Fruit fly (Drosophila melanogaster) whole organism, embryonic: ENCODE data around the gene Cdc16.

Source experiments
- Blimp-1 ChIP-seq: fragments of 200-800 bp; sonication (Bioruptor generic); optimal IDR thresholded peaks from 3 replicates; lab custom pipeline; 2018; ENCODE audit warnings: missing biosample characterization, missing genetic modification characterization, mild to moderate bottlenecking, moderate library complexity, missing genetic modification reagents
- CG11456 ChIP-seq: fragments of 200-800 bp; sonication (Bioruptor generic); IDR thresholded peaks from 3 replicates; pipeline ENCODE4 v1.3.6; 2022; ENCODE audit warnings: missing biosample characterization, missing genetic modification characterization
- CG11504 ChIP-seq: fragments of 200-800 bp; sonication (Bioruptor generic); optimal IDR thresholded peaks from 3 replicates; lab custom pipeline; 2019; ENCODE audit warnings: missing biosample characterization, mild to moderate bottlenecking, missing genetic modification characterization, moderate library complexity
- CG12391 ChIP-seq: fragments of 200-800 bp; sonication (Bioruptor generic); optimal IDR thresholded peaks from 3 replicates; lab custom pipeline; 2018; ENCODE audit warnings: missing biosample characterization, mild to moderate bottlenecking, missing genetic modification characterization, moderate library complexity
- CG13287 ChIP-seq: fragments of 200-800 bp; sonication (Bioruptor generic); IDR thresholded peaks from 2 replicates; pipeline ENCODE4 v1.3.6; 2022; ENCODE audit warnings: missing biosample characterization, missing genetic modification characterization; ENCODE audit not compliant: partially characterized antibody
- CG1603 ChIP-seq: fragments of 200-800 bp; sonication (Bioruptor generic); optimal IDR thresholded peaks from 2 replicates; lab custom pipeline; 2019; ENCODE audit warnings: missing biosample characterization, mild to moderate bottlenecking, missing genetic modification characterization, moderate library complexity
- CG16863 ChIP-seq: fragments of 200-800 bp; sonication (Bioruptor generic); optimal IDR thresholded peaks from 3 replicates; lab custom pipeline; 2016; ENCODE audit warnings: missing biosample characterization, missing genetic modification characterization
- CG7839 ChIP-seq: fragments of 200-800 bp; sonication (Bioruptor generic); optimal IDR thresholded peaks from 3 replicates; lab custom pipeline; 2018; ENCODE audit warnings: missing biosample characterization, mild to moderate bottlenecking, missing genetic modification characterization, moderate library complexity
- CG8290 ChIP-seq, 3 experiments: fragments of 200-800 bp; sonication (Bioruptor generic); optimal IDR thresholded peaks; 2 replicates each; lab custom pipeline; 2016 to 2019; ENCODE audit warnings: missing biosample characterization in 3 of 3, missing genetic modification characterization in 3 of 3, mild to moderate bottlenecking in 2 of 3, moderate library complexity in 1 of 3
- CG9437 ChIP-seq: fragments of 200-800 bp; sonication (Bioruptor generic); optimal IDR thresholded peaks from 2 replicates; lab custom pipeline; 2018; ENCODE audit warnings: missing biosample characterization, mild to moderate bottlenecking, missing genetic modification characterization
- CG9727 ChIP-seq: fragments of 200-800 bp; sonication (Bioruptor generic); optimal IDR thresholded peaks from 3 replicates; lab custom pipeline; 2017; ENCODE audit warnings: missing biosample characterization, mild to moderate bottlenecking, missing genetic modification characterization
- CG9797 ChIP-seq: fragments of 200-800 bp; sonication (Bioruptor generic); optimal IDR thresholded peaks from 3 replicates; lab custom pipeline; 2018; ENCODE audit warnings: missing biosample characterization, mild to moderate bottlenecking, missing genetic modification characterization
- CoRest ChIP-seq: fragments of 200-800 bp; sonication (Bioruptor generic); optimal IDR thresholded peaks from 3 replicates; lab custom pipeline; 2018; ENCODE audit warnings: missing biosample characterization, mild to moderate bottlenecking, missing genetic modification characterization, moderate library complexity
- Ets65A ChIP-seq: fragments of 200-800 bp; sonication (Bioruptor generic); peaks from one replicate; lab custom pipeline; 2016; ENCODE audit warnings: missing biosample characterization, missing genetic modification characterization
- Fer2 ChIP-seq: fragments of 200-800 bp; sonication (Bioruptor generic); optimal IDR thresholded peaks from 2 replicates; lab custom pipeline; 2018; ENCODE audit warnings: missing biosample characterization, mild to moderate bottlenecking, missing genetic modification characterization, moderate library complexity
- HLH54F ChIP-seq: fragments of 200-800 bp; sonication (Bioruptor generic); optimal IDR thresholded peaks from 3 replicates; lab custom pipeline; 2016; ENCODE audit warnings: missing biosample characterization, missing genetic modification characterization
- Med ChIP-seq: fragments of 200-800 bp; sonication (Bioruptor generic); peaks from one replicate; lab custom pipeline; 2016; ENCODE audit warnings: missing biosample characterization, missing genetic modification characterization, mild to moderate bottlenecking, inconsistent platforms, moderate library complexity
- Mrtf ChIP-seq: fragments of 200-800 bp; sonication (Bioruptor generic); IDR thresholded peaks from 3 replicates; pipeline ENCODE4 v1.3.6; 2022; ENCODE audit warnings: missing biosample characterization, missing genetic modification characterization
- Myb ChIP-seq: fragments of 200-800 bp; sonication (Bioruptor generic); optimal IDR thresholded peaks from 2 replicates; lab custom pipeline; 2016; ENCODE audit warnings: missing biosample characterization, missing genetic modification characterization
- Oli ChIP-seq: fragments of 200-800 bp; sonication (Bioruptor generic); optimal IDR thresholded peaks from 2 replicates; lab custom pipeline; 2018; ENCODE audit warnings: missing biosample characterization, mild to moderate bottlenecking, missing genetic modification characterization, moderate library complexity
- Optix ChIP-seq: fragments of 200-800 bp; sonication (Bioruptor generic); IDR thresholded peaks from 3 replicates; pipeline ENCODE4 v1.3.6; 2022; ENCODE audit warnings: missing biosample characterization, missing genetic modification characterization
- Rfx ChIP-seq: fragments of 200-800 bp; sonication (Bioruptor generic); IDR thresholded peaks from 2 replicates; pipeline ENCODE4 v1.3.6; 2022; ENCODE audit warnings: missing biosample characterization, missing genetic modification characterization
- Sox100B ChIP-seq: fragments of 200-800 bp; sonication (Bioruptor generic); optimal IDR thresholded peaks from 3 replicates; lab custom pipeline; 2018; ENCODE audit warnings: missing biosample characterization, mild to moderate bottlenecking, missing genetic modification characterization
- Ssrp ChIP-seq: fragments of 200-800 bp; sonication (Bioruptor generic); optimal IDR thresholded peaks from 2 replicates; lab custom pipeline; 2018; ENCODE audit warnings: missing biosample characterization, mild to moderate bottlenecking, missing genetic modification characterization, moderate library complexity
- ara ChIP-seq: fragments of 200-800 bp; sonication (Bioruptor generic); IDR thresholded peaks from 2 replicates; pipeline ENCODE4 v1.3.6; 2022; ENCODE audit warnings: missing biosample characterization, missing genetic modification characterization
- bsh ChIP-seq, 2 experiments: fragments of 200-800 bp; sonication (Bioruptor generic); optimal IDR thresholded peaks; 2 replicates each; lab custom pipeline; 2017 to 2018; ENCODE audit warnings: mild to moderate bottlenecking in 2 of 2, missing biosample characterization in 2 of 2, missing genetic modification characterization in 2 of 2, moderate library complexity in 1 of 2
- ci ChIP-seq: fragments of 200-800 bp; sonication (Bioruptor generic); IDR thresholded peaks from 3 replicates; pipeline ENCODE4 v1.3.6; 2022; ENCODE audit warnings: missing biosample characterization, missing genetic modification characterization
- dmrt11E ChIP-seq: fragments of 200-800 bp; sonication (Bioruptor generic); optimal IDR thresholded peaks from 3 replicates; lab custom pipeline; 2018; ENCODE audit warnings: missing biosample characterization, mild to moderate bottlenecking, missing genetic modification characterization, moderate library complexity
- dysf ChIP-seq: fragments of 200-800 bp; sonication (Bioruptor generic); IDR thresholded peaks from 3 replicates; pipeline ENCODE4 v1.3.6; 2022; ENCODE audit warnings: missing biosample characterization, missing genetic modification characterization
- ems ChIP-seq: fragments of 200-800 bp; sonication (Bioruptor generic); optimal IDR thresholded peaks from 3 replicates; lab custom pipeline; 2016; ENCODE audit warnings: missing biosample characterization, missing genetic modification characterization
- exex ChIP-seq: fragments of 200-800 bp; sonication (Bioruptor generic); optimal IDR thresholded peaks from 4 replicates; lab custom pipeline; 2018; ENCODE audit warnings: missing biosample characterization, mild to moderate bottlenecking, missing genetic modification characterization, moderate library complexity
- fd3F ChIP-seq: fragments of 200-800 bp; sonication (Bioruptor generic); optimal IDR thresholded peaks from 2 replicates; lab custom pipeline; 2018; ENCODE audit warnings: missing biosample characterization, mild to moderate bottlenecking, missing genetic modification characterization, moderate library complexity
- gcm ChIP-seq: fragments of 200-800 bp; sonication (Bioruptor generic); optimal IDR thresholded peaks from 2 replicates; lab custom pipeline; 2019; ENCODE audit warnings: missing biosample characterization, mild to moderate bottlenecking, missing genetic modification characterization, moderate library complexity
- insv ChIP-seq, 2 experiments: fragments of 200-800 bp; sonication (Bioruptor generic); optimal IDR thresholded peaks; 3 replicates each; lab custom pipeline; 2016 to 2018; ENCODE audit warnings: missing biosample characterization in 2 of 2, missing genetic modification characterization in 2 of 2
- knrl ChIP-seq: fragments of 200-800 bp; sonication (Bioruptor generic); IDR thresholded peaks from 3 replicates; pipeline ENCODE4 v1.3.6; 2022; ENCODE audit warnings: missing biosample characterization, missing genetic modification characterization; ENCODE audit not compliant: partially characterized antibody
- lilli ChIP-seq: fragments of 200-800 bp; sonication (Bioruptor generic); optimal IDR thresholded peaks from 3 replicates; lab custom pipeline; 2016; ENCODE audit warnings: missing biosample characterization, missing genetic modification characterization
- lola ChIP-seq, 3 experiments: fragments of >200 bp in 2 of 3; fragments of 200-800 bp in 1 of 3; sonication (Bioruptor generic) in 1 of 3; optimal IDR thresholded peaks; 2 replicates each; lab custom pipeline; 2017 to 2019; ENCODE audit warnings: missing biosample characterization in 3 of 3, missing genetic modification characterization in 3 of 3, mild to moderate bottlenecking in 1 of 3, moderate library complexity in 1 of 3
- otp ChIP-seq: fragments of 200-800 bp; sonication (Bioruptor generic); IDR thresholded peaks from 3 replicates; pipeline ENCODE4, ENCODE4 v1.3.6; 2022; ENCODE audit warnings: missing biosample characterization, missing genetic modification characterization
- pan ChIP-seq, 4 experiments: fragments of >200 bp in 3 of 4; fragments of 200-800 bp in 1 of 4; sonication (Bioruptor generic) in 1 of 4; optimal IDR thresholded peaks in 3 of 4; IDR thresholded peaks in 1 of 4; 2 replicates each; pipeline versions ENCODE4 v1.3.6 to Lab custom; 2017 to 2022; ENCODE audit warnings: missing biosample characterization in 2 of 4, missing genetic modification characterization in 2 of 4, mixed read lengths in 1 of 4
- phol ChIP-seq: fragments of 200-800 bp; sonication (Bioruptor generic); optimal IDR thresholded peaks from 3 replicates; lab custom pipeline; 2018; ENCODE audit warnings: missing biosample characterization, mild to moderate bottlenecking, missing genetic modification characterization, moderate library complexity
- prd ChIP-seq, 3 experiments: fragments of >200 bp in 2 of 3; fragments of 200-800 bp in 1 of 3; sonication (Bioruptor generic) in 1 of 3; optimal IDR thresholded peaks in 2 of 3; IDR thresholded peaks in 1 of 3; 2 replicates in 2 of 3; 3 replicates in 1 of 3; pipeline versions ENCODE4 v1.3.6 to Lab custom; 2017 to 2022; ENCODE audit warnings: missing biosample characterization in 1 of 3, missing genetic modification characterization in 1 of 3
- pros ChIP-seq: fragments of 200-800 bp; sonication (Bioruptor generic); optimal IDR thresholded peaks from 3 replicates; lab custom pipeline; 2019; ENCODE audit warnings: missing biosample characterization, mild to moderate bottlenecking, missing genetic modification characterization, moderate library complexity
- row ChIP-seq: fragments of 200-800 bp; sonication (Bioruptor generic); IDR thresholded peaks from 3 replicates; pipeline ENCODE4 v1.3.6; 2022; ENCODE audit warnings: missing biosample characterization, missing genetic modification characterization
- slbo ChIP-seq: fragments of 200-800 bp; sonication (Bioruptor generic); IDR thresholded peaks from 2 replicates; pipeline ENCODE4 v1.3.6; 2022; ENCODE audit warnings: missing biosample characterization, missing genetic modification characterization
- stc ChIP-seq: fragments of 200-800 bp; sonication (Bioruptor generic); IDR thresholded peaks from 2 replicates; pipeline ENCODE4 v1.3.6; 2022; ENCODE audit warnings: missing biosample characterization, missing genetic modification characterization
- unpg ChIP-seq: fragments of 200-800 bp; sonication (Bioruptor generic); optimal IDR thresholded peaks from 3 replicates; lab custom pipeline; 2018; ENCODE audit warnings: missing biosample characterization, mild to moderate bottlenecking, missing genetic modification characterization, moderate library complexity
- vvl ChIP-seq: fragments of 200-800 bp; sonication (Bioruptor generic); IDR thresholded peaks from 2 replicates; pipeline ENCODE4 v1.3.6; 2022; ENCODE audit warnings: missing biosample characterization, missing genetic modification characterization
- zfh1 ChIP-seq: fragments of 200-800 bp; sonication (Bioruptor generic); IDR thresholded peaks from 3 replicates; pipeline ENCODE4 v1.3.6; 2022; ENCODE audit warnings: missing biosample characterization, missing genetic modification characterization

Gene Cdc16

DNA sequence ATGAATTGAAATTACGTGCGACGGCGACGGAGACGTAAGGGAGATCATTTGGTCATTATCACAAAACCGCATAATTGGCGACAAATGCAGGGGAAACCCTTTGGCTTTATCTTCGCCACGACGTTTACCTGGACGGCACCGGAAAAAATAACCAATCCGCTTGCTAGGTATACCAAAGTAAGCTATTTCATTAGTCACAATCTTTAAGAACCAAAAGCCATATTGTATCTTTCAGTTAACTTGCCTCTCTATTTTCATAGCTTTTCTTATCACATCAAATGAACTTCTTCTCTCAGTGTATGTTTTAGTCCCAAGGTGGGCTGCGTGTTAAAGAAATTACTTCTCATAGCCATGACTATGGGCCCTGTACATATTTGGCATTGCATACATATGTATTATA is 34.6 kb downstream of the Cdc16 start (continued):
- TF ChIP-seq ara (GFP tag; lab: Robert Waterston, UW) (0 out of 2 replicates have a peak, but pooled peaks have one; percentile 29), pan (optimal IDR thresholded peaks at IDR 0.05; lab: Kevin White, UChicago) (no peak), pan (GFP tag; optimal IDR thresholded peaks at IDR 0.05 in 1 of 2, IDR thresholded peaks at IDR 0.05 in 1 of 2) (peak in 1 of 2 experiments; percentile 41), gcm (GFP tag; lab: Kevin White, UChicago) (no peak), knrl (GFP tag; lab: Robert Waterston, UW) (no peak), vvl (GFP tag; lab: Robert Waterston, UW) (peak; percentile 42), CG16863 (GFP tag; lab: Kevin White, UChicago) (peak; percentile 21), CG9727 (GFP tag; lab: Kevin White, UChicago) (peak; percentile 5), CG7839 (tag; lab: Kevin White, UChicago) (peak; percentile 29), row (GFP tag; lab: Robert Waterston, UW) (peak; percentile 61), CG9437 (GFP tag; lab: Kevin White, UChicago) (peak; percentile 45), bsh (GFP tag; optimal IDR thresholded peaks at IDR 0.05; lab: Kevin White, UChicago) (peak in 1 of 2 experiments; percentile 30), CG12391 (tag; lab: Kevin White, UChicago) (peak; percentile 31), CG8290 (GFP tag; optimal IDR thresholded peaks at IDR 0.05; lab: Kevin White, UChicago) (no peak), CG8290 (tag; optimal IDR thresholded peaks at IDR 0.05; lab: Kevin White, UChicago) (peak in 1 of 2 experiments; percentile 26), CG1603 (peak; percentile 51), CG11504 (tag; lab: Kevin White, UChicago) (peak; percentile 29), fd3F (GFP tag; lab: Kevin White, UChicago) (no peak), phol (tag; lab: Kevin White, UChicago) (peak; percentile 10), ems (GFP tag; lab: Kevin White, UChicago) (peak; percentile 11), Sox100B (GFP tag; lab: Kevin White, UChicago) (no peak), Ets65A (GFP tag; lab: Kevin White, UChicago) (peak; percentile 7), Rfx (GFP tag; lab: Robert Waterston, UW) (0 out of 2 replicates have a peak, but pooled peaks have one; percentile 11), lola (GFP tag; optimal IDR thresholded peaks at IDR 0.05; lab: Kevin White, UChicago) (peak in 1 of 3 experiments; percentile 31), CG9797 (no peak), dysf (GFP tag; lab: Robert Waterston, UW) (peak; percentile 46; the same call in 1 of the 3 replicates), CoRest (tag; lab: Kevin White, UChicago) (peak; percentile 16), otp (GFP tag; lab: Robert Waterston, UW) (no peak), stc (GFP tag; lab: Robert Waterston, UW) (no peak), Myb (peak; percentile 1), Optix (0 out of 3 replicates have a peak, but pooled peaks have one; percentile 11), ci (GFP tag; lab: Robert Waterston, UW) (peak; percentile 62), dmrt11E (tag; lab: Kevin White, UChicago) (peak; percentile 41), exex (peak; percentile 20), insv (GFP tag; optimal IDR thresholded peaks at IDR 0.05; lab: Kevin White, UChicago) (no peak), Ssrp (tag; lab: Kevin White, UChicago) (peak; percentile 22), pros (GFP tag; lab: Kevin White, UChicago) (no peak), slbo (peak; percentile 16; the same call in 1 of the 2 replicates), Blimp-1 (GFP tag; lab: Kevin White, UChicago) (no peak), zfh1 (peak; percentile 41; the same call in 1 of the 3 replicates), CG11456 (GFP tag; lab: Robert Waterston, UW) (no peak), Mrtf (no peak), Fer2 (tag; lab: Kevin White, UChicago) (no peak), Oli (tag; lab: Kevin White, UChicago) (peak; percentile 25), prd (optimal IDR thresholded peaks at IDR 0.05; lab: Kevin White, UChicago) (no peak), prd (GFP tag; IDR thresholded peaks at IDR 0.05; lab: Robert Waterston, UW) (peak; percentile 50; the same call in 1 of the 3 replicates), unpg (GFP tag; lab: Kevin White, UChicago) (peak; percentile 24), HLH54F (no peak), lilli (GFP tag; lab: Kevin White, UChicago) (peak; percentile 22), Med (GFP tag; lab: Kevin White, UChicago) (peak; percentile 67), CG13287 (GFP tag; lab: Robert Waterston, UW) (no peak)
